Fruit fly (Drosophila melanogaster) S2 (cell line): ENCODE data around the gene CG14641.

ENCODE experiments used
- CG8478 ChIP-seq: fragments of >200 bp; optimal IDR thresholded peaks from 2 replicates; lab custom pipeline; 2018
- CTCF ChIP-seq, 2 experiments: fragments of >200 bp; optimal IDR thresholded peaks; 2 replicates each; lab custom pipeline; 2018

DNA sequence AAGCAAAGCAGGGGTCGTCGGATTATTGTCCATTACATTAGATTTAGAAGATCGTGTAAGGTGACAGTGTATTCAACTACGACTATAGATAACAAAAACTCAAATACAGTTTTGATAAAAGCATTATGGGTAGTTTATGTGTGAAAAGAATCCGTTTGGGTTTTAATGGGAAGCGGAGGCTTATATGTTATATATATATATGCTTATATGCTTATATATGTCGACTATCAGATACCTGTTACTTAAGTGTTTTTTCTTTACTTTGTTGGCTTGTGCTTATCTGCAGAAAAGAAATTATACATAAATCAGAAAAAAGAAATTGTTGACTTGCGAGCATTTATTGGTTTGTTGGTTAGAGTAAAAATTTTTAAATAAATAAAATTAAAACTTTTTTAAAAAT is 20.8 kb upstream of the CG14641 start, which contains the start of gene CG14644:
- TF ChIP-seq CG8478 (lab: Kevin White, UChicago) (no peak), CTCF (optimal IDR thresholded peaks at IDR 0.05; lab: Kevin White, UChicago) (no peak)
